Worm (Caenorhabditis elegans) whole organism, late embryonic: ENCODE data around the gene cest-33.

ENCODE experiments used
- C38D4.7 ChIP-seq: fragments of 200-800 bp; sonication (Bioruptor generic); optimal IDR thresholded peaks from 2 replicates; lab custom pipeline; 2018; ENCODE audit warnings: mild to moderate bottlenecking, missing genetic modification characterization, moderate library complexity, missing compliant biosample characterization
- F13H6.1 ChIP-seq: sonication (generic microtip); optimal IDR thresholded peaks from 2 replicates; lab custom pipeline; 2016; ENCODE audit warnings: missing genetic modification characterization, missing compliant biosample characterization
- K02D7.2 ChIP-seq: sonication (generic microtip); optimal IDR thresholded peaks from 2 replicates; lab custom pipeline; 2017; ENCODE audit warnings: mild to moderate bottlenecking, missing genetic modification characterization, missing compliant biosample characterization
- Y22D7AL.16 ChIP-seq: sonication (generic microtip); optimal IDR thresholded peaks from 2 replicates; lab custom pipeline; 2016; ENCODE audit warnings: missing genetic modification characterization, missing compliant biosample characterization
- ceh-19 ChIP-seq: fragments of 200-800 bp; sonication (Bioruptor generic); optimal IDR thresholded peaks from 2 replicates; lab custom pipeline; 2018; ENCODE audit warnings: mild to moderate bottlenecking, missing genetic modification characterization, missing compliant biosample characterization
- ceh-2 ChIP-seq: sonication (generic microtip); optimal IDR thresholded peaks from 2 replicates; lab custom pipeline; 2016; ENCODE audit warnings: missing genotype, missing genetic modification characterization, missing compliant biosample characterization
- ceh-22 ChIP-seq: sonication (generic microtip); optimal IDR thresholded peaks from 2 replicates; lab custom pipeline; 2017; ENCODE audit warnings: missing biosample characterization, missing genetic modification characterization
- ceh-24 ChIP-seq: sonication (generic microtip); optimal IDR thresholded peaks from 2 replicates; lab custom pipeline; 2016; ENCODE audit warnings: mild to moderate bottlenecking, missing genetic modification characterization, missing compliant biosample characterization
- ceh-30 ChIP-seq: fragments of 150-350 bp; optimal IDR thresholded peaks from 2 replicates; lab custom pipeline; 2014; ENCODE audit warnings: missing biosample characterization, missing genetic modification characterization
- ceh-31 ChIP-seq: sonication (generic microtip); optimal IDR thresholded peaks from 2 replicates; lab custom pipeline; 2016; ENCODE audit warnings: missing genetic modification characterization, missing compliant biosample characterization
- ceh-34 ChIP-seq: sonication (generic microtip); optimal IDR thresholded peaks from 2 replicates; lab custom pipeline; 2016; ENCODE audit warnings: mild to moderate bottlenecking, missing genetic modification characterization, missing compliant biosample characterization
- ceh-48 ChIP-seq: sonication (generic microtip); optimal IDR thresholded peaks from 2 replicates; lab custom pipeline; 2016; ENCODE audit warnings: missing genetic modification characterization, inconsistent platforms, missing compliant biosample characterization
- dmd-4 ChIP-seq: sonication (generic microtip); optimal IDR thresholded peaks from 2 replicates; lab custom pipeline; 2016; ENCODE audit warnings: borderline replicate concordance, missing genetic modification characterization, missing compliant biosample characterization
- elt-2 ChIP-seq: sonication (generic microtip); optimal IDR thresholded peaks from 2 replicates; lab custom pipeline; 2016; ENCODE audit warnings: missing genetic modification reagents, missing genetic modification characterization, missing compliant biosample characterization
- elt-4 ChIP-seq: sonication (generic microtip); optimal IDR thresholded peaks from 2 replicates; lab custom pipeline; 2016; ENCODE audit warnings: missing genetic modification characterization, missing compliant biosample characterization
- eyg-1 ChIP-seq: sonication (generic microtip); optimal IDR thresholded peaks from 2 replicates; lab custom pipeline; 2016; ENCODE audit warnings: missing genotype, missing genetic modification characterization, missing compliant biosample characterization
- fkh-6 ChIP-seq: sonication (generic microtip); optimal IDR thresholded peaks from 2 replicates; lab custom pipeline; 2016; ENCODE audit warnings: missing genetic modification characterization, missing compliant biosample characterization
- gmeb-2 ChIP-seq: sonication (generic microtip); optimal IDR thresholded peaks from 2 replicates; lab custom pipeline; 2016; ENCODE audit warnings: missing genetic modification characterization, inconsistent platforms, missing compliant biosample characterization
- hlh-13 ChIP-seq: fragments of 200-800 bp; sonication (Bioruptor generic); optimal IDR thresholded peaks from 2 replicates; lab custom pipeline; 2018; ENCODE audit warnings: mild to moderate bottlenecking, missing genetic modification characterization, missing compliant biosample characterization
- hlh-15 ChIP-seq: sonication (generic microtip); optimal IDR thresholded peaks from 2 replicates; lab custom pipeline; 2016; ENCODE audit warnings: missing genetic modification characterization, missing compliant biosample characterization
- hlh-30 ChIP-seq: sonication (generic microtip); optimal IDR thresholded peaks from 2 replicates; lab custom pipeline; 2017; ENCODE audit warnings: antibody characterized with exemption, missing genetic modification characterization, missing compliant biosample characterization; ENCODE audit not compliant: insufficient read depth
- lin-11 ChIP-seq: fragments of 200-800 bp; sonication (Bioruptor generic); optimal IDR thresholded peaks from 2 replicates; lab custom pipeline; 2018; ENCODE audit warnings: mild to moderate bottlenecking, missing genetic modification characterization, missing compliant biosample characterization
- madf-2 ChIP-seq: sonication (generic microtip); optimal IDR thresholded peaks from 2 replicates; lab custom pipeline; 2017; ENCODE audit warnings: missing genetic modification characterization, missing compliant biosample characterization
- nfya-1 ChIP-seq: sonication (generic microtip); optimal IDR thresholded peaks from 2 replicates; lab custom pipeline; 2017; ENCODE audit warnings: missing genetic modification characterization, mild to moderate bottlenecking, missing compliant biosample characterization, antibody characterized with exemption, moderate library complexity
- nhr-11 ChIP-seq: fragments of 150-350 bp; optimal IDR thresholded peaks from 2 replicates; lab custom pipeline; 2014; ENCODE audit warnings: missing biosample characterization, missing genetic modification characterization
- npax-4 ChIP-seq: sonication (generic microtip); optimal IDR thresholded peaks from 2 replicates; lab custom pipeline; 2016; ENCODE audit warnings: missing genetic modification characterization, missing compliant biosample characterization
- odd-2 ChIP-seq: sonication (generic microtip); optimal IDR thresholded peaks from 2 replicates; lab custom pipeline; 2017; ENCODE audit warnings: antibody characterized with exemption, mild to moderate bottlenecking, missing genetic modification characterization, missing compliant biosample characterization
- pag-3 ChIP-seq: sonication (generic microtip); optimal IDR thresholded peaks from 2 replicates; lab custom pipeline; 2016; ENCODE audit warnings: missing compliant biosample characterization, missing genetic modification characterization, borderline replicate concordance
- pat-9 ChIP-seq: fragments of 200-800 bp; sonication (Bioruptor generic); optimal IDR thresholded peaks from 2 replicates; lab custom pipeline; 2018; ENCODE audit warnings: mild to moderate bottlenecking, missing genetic modification characterization, moderate library complexity, missing compliant biosample characterization
- pax-1 ChIP-seq: fragments of 150-350 bp; optimal IDR thresholded peaks from 2 replicates; lab custom pipeline; 2014; ENCODE audit warnings: missing biosample characterization, missing genetic modification characterization
- pha-2 ChIP-seq: sonication (generic microtip); optimal IDR thresholded peaks from 2 replicates; lab custom pipeline; 2017; ENCODE audit warnings: mild to moderate bottlenecking, missing genetic modification characterization, missing compliant biosample characterization
- pqm-1 ChIP-seq: sonication (generic microtip); optimal IDR thresholded peaks from 2 replicates; lab custom pipeline; 2016; ENCODE audit warnings: missing genetic modification characterization, missing compliant biosample characterization
- sox-4 ChIP-seq: sonication (generic microtip); optimal IDR thresholded peaks from 2 replicates; lab custom pipeline; 2017; ENCODE audit warnings: mild to moderate bottlenecking, missing genetic modification characterization, inconsistent platforms, missing compliant biosample characterization
- tbx-2 ChIP-seq: sonication (generic microtip); optimal IDR thresholded peaks from 2 replicates; lab custom pipeline; 2016; ENCODE audit warnings: missing genetic modification characterization, missing compliant biosample characterization
- tbx-7 ChIP-seq: sonication (generic microtip); optimal IDR thresholded peaks from 2 replicates; lab custom pipeline; 2016; ENCODE audit warnings: missing genotype, missing genetic modification characterization, missing compliant biosample characterization
- unc-3 ChIP-seq, 2 experiments: fragments of 200-800 bp in 1 of 2; sonication (Bioruptor generic) in 1 of 2; sonication (generic microtip) in 1 of 2; conservative IDR thresholded peaks in 1 of 2; optimal IDR thresholded peaks in 1 of 2; 2 replicates each; pipeline versions ENCODE4 v1.3.6 to Lab custom; 2016 to 2022; ENCODE audit warnings: missing compliant biosample characterization in 2 of 2, missing genetic modification characterization in 2 of 2, missing genetic modification reagents in 1 of 2
- unc-42 ChIP-seq: sonication (generic microtip); optimal IDR thresholded peaks from 2 replicates; lab custom pipeline; 2016; ENCODE audit warnings: missing genotype, missing genetic modification characterization, missing compliant biosample characterization
- unc-55 ChIP-seq: sonication (generic microtip); optimal IDR thresholded peaks from 2 replicates; lab custom pipeline; 2017; ENCODE audit warnings: missing biosample characterization, missing genetic modification reagents, missing genetic modification characterization
- zip-5 ChIP-seq: sonication (generic microtip); optimal IDR thresholded peaks from 2 replicates; lab custom pipeline; 2016; ENCODE audit warnings: missing genetic modification characterization, missing compliant biosample characterization
- ztf-16 ChIP-seq: sonication (generic microtip); optimal IDR thresholded peaks from 2 replicates; lab custom pipeline; 2017; ENCODE audit warnings: missing genetic modification characterization, missing compliant biosample characterization

Gene cest-33

DNA sequence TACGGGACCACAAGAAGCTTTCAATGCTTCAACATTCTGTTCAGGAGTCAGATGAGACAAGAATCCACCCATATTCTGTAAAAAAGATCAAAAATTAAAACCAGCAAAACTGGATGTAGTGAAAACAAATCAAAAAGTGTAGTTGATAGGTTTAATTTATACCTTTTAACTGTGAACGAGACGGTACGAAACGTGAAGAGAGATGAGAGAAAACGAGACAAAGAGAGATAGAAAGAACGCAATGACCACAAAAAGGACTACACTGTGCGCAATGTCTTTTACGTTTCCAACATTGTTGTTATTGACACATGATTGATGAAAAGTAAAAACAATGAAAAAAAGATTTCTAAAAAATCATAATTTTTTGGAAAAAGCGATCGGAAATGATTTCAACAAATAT is at the start of gene cest-33:
Gene cest-33 (minus strand): TSS at position 75 of the 400 bp plus-strand sequence.
- no peak for TF ChIP-seq pqm-1 (tag; lab: Kevin White, UChicago)
- TF ChIP-seq sox-4 (tag; lab: Kevin White, UChicago), result no peak
- TF ChIP-seq zip-5 (tag; lab: Kevin White, UChicago), result no peak
- TF ChIP-seq ceh-48 (tag; lab: Kevin White, UChicago), result no peak
- no peak for TF ChIP-seq hlh-13 (GFP tag; lab: Kevin White, UChicago)
- no peak for TF ChIP-seq unc-42 (tag; lab: Kevin White, UChicago)
- no peak for TF ChIP-seq ceh-24 (tag; lab: Kevin White, UChicago)
- TF ChIP-seq, all 69 proteins: peak for 0

DNA sequence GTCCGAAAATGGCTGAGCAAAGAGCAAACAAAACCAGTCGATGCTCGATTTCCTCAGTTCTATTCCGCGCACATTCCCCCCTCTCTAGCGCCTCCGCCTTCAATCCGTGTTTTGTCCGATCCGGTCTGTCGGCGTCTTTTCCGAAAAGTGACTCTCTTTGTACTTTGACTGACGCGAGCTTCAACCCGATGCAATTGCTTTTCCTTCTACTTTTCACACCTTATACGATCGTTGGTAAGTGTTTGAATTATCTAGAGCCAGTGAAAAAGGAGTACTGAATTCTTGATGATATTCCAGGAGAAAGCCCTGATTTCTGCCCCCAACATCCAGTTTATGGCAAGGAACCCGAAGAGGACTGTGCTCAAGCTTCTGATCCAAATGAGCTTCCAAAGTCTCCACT is 49.5 kb upstream of the cest-33 start, which contains the start of gene cht-6:
Gene cht-6 (plus strand): TSS at position 9 of the 400 bp plus-strand sequence.
- no peak for TF ChIP-seq elt-2 (tag; lab: Kevin White, UChicago)
- TF ChIP-seq tbx-7 (tag; lab: Kevin White, UChicago), result no peak
- TF ChIP-seq ceh-30 (tag; lab: Kevin White, UChicago), result no peak
- no peak for TF ChIP-seq tbx-2 (tag; lab: Kevin White, UChicago)
- no peak for TF ChIP-seq ceh-24 (tag; lab: Kevin White, UChicago)
- TF ChIP-seq K02D7.2 (tag; lab: Kevin White, UChicago), result no peak
- no peak for TF ChIP-seq odd-2 (tag; lab: Kevin White, UChicago)
- no peak for TF ChIP-seq unc-42 (tag; lab: Kevin White, UChicago)
- no peak for TF ChIP-seq eyg-1 (tag; lab: Kevin White, UChicago)
- TF ChIP-seq dmd-4 (tag; lab: Kevin White, UChicago), result no peak
- TF ChIP-seq unc-55, result no peak
- TF ChIP-seq ceh-34 (tag; lab: Kevin White, UChicago), result no peak
- no peak for TF ChIP-seq nhr-11 (tag; lab: Kevin White, UChicago)
- TF ChIP-seq hlh-30 (tag; lab: Kevin White, UChicago), result no peak
- no peak for TF ChIP-seq elt-4 (tag; lab: Kevin White, UChicago)
- no peak for TF ChIP-seq lin-11 (tag; lab: Kevin White, UChicago)
- TF ChIP-seq fkh-6, result no peak
- TF ChIP-seq nfya-1 (tag; lab: Kevin White, UChicago), result no peak

ce11 chrV:6414469-6414868 is 49.0 kb upstream of the cest-33 start:
- TF ChIP-seq K02D7.2 (tag; lab: Kevin White, UChicago), result no peak
- TF ChIP-seq ceh-19, result no peak
- TF ChIP-seq madf-2 (tag; lab: Kevin White, UChicago), result no peak
- no peak for TF ChIP-seq hlh-15
- TF ChIP-seq ceh-2 (tag; lab: Kevin White, UChicago), result no peak
- no peak for TF ChIP-seq pha-2
- no peak for TF ChIP-seq pag-3 (tag; lab: Kevin White, UChicago)
- TF ChIP-seq unc-3 (GFP tag; conservative IDR thresholded peaks at IDR 0.05; lab: Robert Waterston, UW), result no peak
- no peak for TF ChIP-seq unc-3 (tag; optimal IDR thresholded peaks at IDR 0.05; lab: Kevin White, UChicago)
- TF ChIP-seq F13H6.1 (tag; lab: Kevin White, UChicago), result no peak
- no peak for TF ChIP-seq ceh-48 (tag; lab: Kevin White, UChicago)
- no peak for TF ChIP-seq gmeb-2 (tag; lab: Kevin White, UChicago)
- TF ChIP-seq tbx-7 (tag; lab: Kevin White, UChicago), result no peak
- no peak for TF ChIP-seq ceh-30 (tag; lab: Kevin White, UChicago)
- no peak for TF ChIP-seq ceh-22 (tag; lab: Kevin White, UChicago)
- no peak for TF ChIP-seq npax-4
- no peak for TF ChIP-seq ceh-31 (tag; lab: Kevin White, UChicago)
- no peak for TF ChIP-seq pax-1 (tag; lab: Kevin White, UChicago)

- TF ChIP-seq ztf-16 (no peak), C38D4.7 (no peak), elt-2 (tag; lab: Kevin White, UChicago) (peak; percentile 54), pat-9 (tag; lab: Kevin White, UChicago) (no peak), Y22D7AL.16 (tag; lab: Kevin White, UChicago) (no peak)
Measured at ce11 chrV:6413057-6413456, 47.6 kb upstream of the cest-33 start.
